Worm (Caenorhabditis elegans) whole organism, young adult: ENCODE measurements around the gene Y110A2AL.2.

Experiments
- B0035.1 ChIP-seq: sonication (generic microtip); optimal IDR thresholded peaks from 2 replicates; lab custom pipeline; 2016; ENCODE audit warnings: missing genetic modification characterization, mild to moderate bottlenecking, missing compliant biosample characterization, missing genotype, missing genetic modification reagents
- D2030.7 ChIP-seq: fragments of 200-800 bp; sonication (Bioruptor generic); IDR thresholded peaks from 2 replicates; pipeline ENCODE4 v1.3.6; 2022; ENCODE audit warnings: missing genetic modification reagents, missing genetic modification characterization, missing compliant biosample characterization
- F23B12.7 ChIP-seq: sonication (generic microtip); optimal IDR thresholded peaks from 2 replicates; lab custom pipeline; 2017; ENCODE audit warnings: missing genetic modification characterization, mild to moderate bottlenecking, missing compliant biosample characterization, antibody characterized with exemption, moderate library complexity; ENCODE audit not compliant: insufficient read depth
- F33H1.4 ChIP-seq: fragments of 200-800 bp; sonication (Bioruptor generic); IDR thresholded peaks from 2 replicates; pipeline ENCODE4 v1.3.6; 2022; ENCODE audit warnings: missing genetic modification reagents, missing genetic modification characterization, missing compliant biosample characterization
- F49E8.2 ChIP-seq: sonication (generic microtip); optimal IDR thresholded peaks from 3 replicates; lab custom pipeline; 2017; ENCODE audit warnings: missing genetic modification characterization, mild to moderate bottlenecking, missing compliant biosample characterization, antibody characterized with exemption, moderate library complexity; ENCODE audit not compliant: insufficient read depth
- F52B5.7 ChIP-seq: sonication (generic microtip); optimal IDR thresholded peaks from 2 replicates; lab custom pipeline; 2016; ENCODE audit warnings: mild to moderate bottlenecking, missing genetic modification characterization, missing compliant biosample characterization
- K12H6.12 ChIP-seq: fragments of 200-800 bp; sonication (Bioruptor generic); optimal IDR thresholded peaks from 2 replicates; lab custom pipeline; 2018; ENCODE audit warnings: mild to moderate bottlenecking, missing genetic modification characterization, missing compliant biosample characterization
- T07F8.4 ChIP-seq: sonication (generic microtip); optimal IDR thresholded peaks from 2 replicates; lab custom pipeline; 2016; ENCODE audit warnings: mild to moderate bottlenecking, missing genetic modification characterization, moderate library complexity, missing compliant biosample characterization
- Y53F4B.3 ChIP-seq: fragments of 200-800 bp; sonication (Bioruptor generic); IDR thresholded peaks from 2 replicates; pipeline ENCODE4 v1.3.6; 2022; ENCODE audit warnings: missing genetic modification reagents, missing genetic modification characterization, missing compliant biosample characterization
- Y95B8A.8 ChIP-seq: fragments of 200-800 bp; sonication (Bioruptor generic); IDR thresholded peaks from 2 replicates; pipeline ENCODE4 v1.3.6; 2022; ENCODE audit warnings: missing genetic modification reagents, missing genetic modification characterization, missing compliant biosample characterization
- ZK185.1 ChIP-seq: sonication (generic microtip); optimal IDR thresholded peaks from 2 replicates; lab custom pipeline; 2016; ENCODE audit warnings: mild to moderate bottlenecking, missing genetic modification characterization, missing compliant biosample characterization; ENCODE audit not compliant: poor library complexity, severe bottlenecking
- aptf-2 ChIP-seq: fragments of 200-800 bp; sonication (Bioruptor generic); conservative IDR thresholded peaks from 2 replicates; pipeline ENCODE4 v1.3.6; 2022; ENCODE audit warnings: missing genetic modification reagents, missing genetic modification characterization, missing compliant biosample characterization
- atf-7 ChIP-seq: sonication (generic microtip); optimal IDR thresholded peaks from 2 replicates; lab custom pipeline; 2017; ENCODE audit warnings: mild to moderate bottlenecking, missing genetic modification characterization, missing compliant biosample characterization
- bed-1 ChIP-seq: fragments of 200-800 bp; sonication (Bioruptor generic); IDR thresholded peaks from 2 replicates; pipeline ENCODE4 v1.3.6; 2022; ENCODE audit warnings: missing genetic modification reagents, missing genetic modification characterization, missing compliant biosample characterization
- cebp-1 ChIP-seq, 2 experiments: fragments of 200-800 bp in 1 of 2; sonication (Bioruptor generic) in 1 of 2; sonication (generic microtip) in 1 of 2; IDR thresholded peaks in 1 of 2; optimal IDR thresholded peaks in 1 of 2; 2 replicates each; pipeline versions ENCODE4 v1.3.6 to Lab custom; 2017 to 2022; ENCODE audit warnings: missing compliant biosample characterization in 2 of 2, missing genetic modification characterization in 2 of 2, mild to moderate bottlenecking in 1 of 2, missing genetic modification reagents in 1 of 2, moderate library complexity in 1 of 2
- ceh-91 ChIP-seq: fragments of 200-800 bp; sonication (Bioruptor generic); IDR thresholded peaks from 2 replicates; pipeline ENCODE4 v1.3.6; 2022; ENCODE audit warnings: missing genetic modification reagents, missing genetic modification characterization, missing compliant biosample characterization
- egl-44 ChIP-seq: fragments of 200-800 bp; sonication (Bioruptor generic); IDR thresholded peaks from 2 replicates; pipeline ENCODE4 v1.3.6; 2022; ENCODE audit warnings: missing genetic modification reagents, missing genetic modification characterization, missing compliant biosample characterization
- egrh-3 ChIP-seq: fragments of 200-800 bp; sonication (Bioruptor generic); IDR thresholded peaks from 2 replicates; pipeline ENCODE4 v1.3.6; 2022; ENCODE audit warnings: missing genetic modification reagents, missing genetic modification characterization, missing compliant biosample characterization
- ets-4 ChIP-seq: fragments of 200-800 bp; sonication (Bioruptor generic); optimal IDR thresholded peaks from 2 replicates; lab custom pipeline; 2018; ENCODE audit warnings: mild to moderate bottlenecking, missing genetic modification characterization, missing compliant biosample characterization
- gei-17 ChIP-seq: fragments of 200-800 bp; sonication (Bioruptor generic); optimal IDR thresholded peaks from 2 replicates; lab custom pipeline; 2018; ENCODE audit warnings: mild to moderate bottlenecking, missing genetic modification characterization, missing compliant biosample characterization
- hmg-1.2 ChIP-seq: fragments of 200-800 bp; sonication (Bioruptor generic); IDR thresholded peaks from 2 replicates; pipeline ENCODE4 v1.3.6; 2022; ENCODE audit warnings: missing genetic modification reagents, missing genetic modification characterization, missing compliant biosample characterization
- hsf-1 ChIP-seq: fragments of 200-800 bp; sonication (Bioruptor generic); IDR thresholded peaks from 2 replicates; pipeline ENCODE4 v1.3.6; 2022; ENCODE audit warnings: missing genetic modification reagents, missing genetic modification characterization, missing compliant biosample characterization
- lin-35 ChIP-seq, 3 experiments: fragments of 150-350 bp in 2 of 3; sonication (generic microtip) in 1 of 3; optimal IDR thresholded peaks; 2 replicates each; lab custom pipeline; 2014 to 2018; ENCODE audit warnings: missing biosample characterization in 3 of 3, missing genetic modification characterization in 3 of 3, missing genetic modification reagents in 3 of 3
- lin-54 ChIP-seq: fragments of 200-800 bp; sonication (Bioruptor generic); optimal IDR thresholded peaks from 2 replicates; lab custom pipeline; 2018; ENCODE audit warnings: mild to moderate bottlenecking, missing genetic modification characterization, missing compliant biosample characterization
- lsl-1 ChIP-seq: fragments of 200-800 bp; sonication (Bioruptor generic); optimal IDR thresholded peaks from 2 replicates; lab custom pipeline; 2018; ENCODE audit warnings: mild to moderate bottlenecking, missing genetic modification characterization, moderate library complexity, missing compliant biosample characterization
- lsy-27 ChIP-seq: sonication (generic microtip); optimal IDR thresholded peaks from 2 replicates; lab custom pipeline; 2017; ENCODE audit warnings: missing genetic modification characterization, mild to moderate bottlenecking, missing compliant biosample characterization, antibody characterized with exemption, missing genotype, borderline replicate concordance; ENCODE audit not compliant: insufficient read depth
- madf-6 ChIP-seq: fragments of 200-800 bp; sonication (Bioruptor generic); IDR thresholded peaks from 2 replicates; pipeline ENCODE4 v1.3.6; 2022; ENCODE audit warnings: missing genetic modification reagents, missing genetic modification characterization, missing compliant biosample characterization
- madf-8 ChIP-seq: fragments of 200-800 bp; sonication (Bioruptor generic); conservative IDR thresholded peaks from 2 replicates; pipeline ENCODE4 v1.3.6; 2022; ENCODE audit warnings: missing genetic modification reagents, missing genetic modification characterization, missing compliant biosample characterization
- mcd-1 ChIP-seq: fragments of 200-800 bp; sonication (Bioruptor generic); IDR thresholded peaks from 2 replicates; pipeline ENCODE4 v1.3.6; 2022; ENCODE audit warnings: missing genetic modification reagents, missing genetic modification characterization, missing compliant biosample characterization
- nhr-179 ChIP-seq: sonication (generic microtip); optimal IDR thresholded peaks from 2 replicates; lab custom pipeline; 2016; ENCODE audit warnings: mild to moderate bottlenecking, missing genetic modification characterization, missing compliant biosample characterization
- pha-4 ChIP-seq: fragments of 150-350 bp; sonication (generic microtip); optimal IDR thresholded peaks from 2 replicates; lab custom pipeline; 2014; ENCODE audit warnings: missing biosample characterization, missing genetic modification reagents, missing genetic modification characterization
- rcor-1 ChIP-seq: fragments of 200-800 bp; sonication (Bioruptor generic); IDR thresholded peaks from 2 replicates; pipeline ENCODE4 v1.3.6; 2022; ENCODE audit warnings: missing genetic modification reagents, missing genetic modification characterization, missing compliant biosample characterization
- snpc-1.1 ChIP-seq: sonication (generic microtip); optimal IDR thresholded peaks from 2 replicates; lab custom pipeline; 2017; ENCODE audit warnings: missing genetic modification characterization, mild to moderate bottlenecking, missing compliant biosample characterization, antibody characterized with exemption, moderate library complexity, missing genotype, missing genetic modification reagents; ENCODE audit not compliant: insufficient read depth
- snpc-1.3 ChIP-seq: sonication (generic microtip); optimal IDR thresholded peaks from 2 replicates; lab custom pipeline; 2017; ENCODE audit warnings: missing genetic modification characterization, mild to moderate bottlenecking, missing compliant biosample characterization, antibody characterized with exemption, moderate library complexity, missing genotype, missing genetic modification reagents; ENCODE audit not compliant: insufficient read depth
- tbp1 ChIP-seq: fragments of 200-800 bp; sonication (Bioruptor generic); optimal IDR thresholded peaks from 2 replicates; lab custom pipeline; 2018; ENCODE audit warnings: mild to moderate bottlenecking, missing genetic modification characterization, missing compliant biosample characterization
- unc-62 ChIP-seq: fragments of 150-350 bp; optimal IDR thresholded peaks from 2 replicates; lab custom pipeline; 2014; ENCODE audit warnings: missing biosample characterization, missing genetic modification reagents, missing genetic modification characterization
- ztf-22 ChIP-seq: fragments of 200-800 bp; sonication (Bioruptor generic); optimal IDR thresholded peaks from 2 replicates; lab custom pipeline; 2018; ENCODE audit warnings: mild to moderate bottlenecking, missing genetic modification characterization, moderate library complexity, missing compliant biosample characterization
- ztf-26 ChIP-seq: sonication (generic microtip); optimal IDR thresholded peaks from 2 replicates; lab custom pipeline; 2017; ENCODE audit warnings: missing genetic modification characterization, missing compliant biosample characterization
- ztf-3 ChIP-seq: fragments of 200-800 bp; sonication (Bioruptor generic); optimal IDR thresholded peaks from 2 replicates; lab custom pipeline; 2018; ENCODE audit warnings: mild to moderate bottlenecking, missing genetic modification characterization, missing compliant biosample characterization

The Y110A2AL.2 gene

ce11 chrII:2852493-2852892 lies 15.3 kb upstream of the Y110A2AL.2 start, which contains the start of gene ptc-3:
Gene ptc-3 (minus strand): TSS chrII:2852593.
- TF ChIP-seq tbp1 (GFP tag; lab: Kevin White, UChicago) (no peak), unc-62 (GFP tag; lab: Kevin White, UChicago) (no peak), madf-6 (GFP tag; lab: Robert Waterston, UW) (no peak), lsy-27 (tag; lab: Kevin White, UChicago) (no peak), lin-54 (no peak), F23B12.7 (no peak), egrh-3 (no peak), nhr-179 (tag; lab: Kevin White, UChicago) (no peak), ztf-3 (GFP tag; lab: Kevin White, UChicago) (no peak), K12H6.12 (tag; lab: Kevin White, UChicago) (no peak), ets-4 (GFP tag; lab: Kevin White, UChicago) (no peak), cebp-1 (GFP tag; IDR thresholded peaks at IDR 0.05; lab: Robert Waterston, UW) (no peak), cebp-1 (tag; optimal IDR thresholded peaks at IDR 0.05; lab: Kevin White, UChicago) (no peak), Y95B8A.8 (GFP tag; lab: Robert Waterston, UW) (no peak), rcor-1 (GFP tag; lab: Robert Waterston, UW) (no peak), ztf-26 (tag; lab: Kevin White, UChicago) (no peak), madf-8 (GFP tag; lab: Robert Waterston, UW) (no peak)
- TF ChIP-seq, all 124 proteins: peak for 0

- TF ChIP-seq madf-6 (GFP tag; lab: Robert Waterston, UW) (no peak), D2030.7 (GFP tag; lab: Robert Waterston, UW) (no peak), mcd-1 (GFP tag; lab: Robert Waterston, UW) (no peak), hsf-1 (GFP tag; lab: Robert Waterston, UW) (no peak), T07F8.4 (no peak), atf-7 (no peak), ceh-91 (no peak), F49E8.2 (tag; lab: Kevin White, UChicago) (no peak), F33H1.4 (no peak), B0035.1 (tag; lab: Kevin White, UChicago) (no peak)
Measured at ce11 chrII:2853767-2854166, 14.0 kb upstream of the Y110A2AL.2 start.

- TF ChIP-seq ZK185.1 (no peak), lsl-1 (GFP tag; lab: Kevin White, UChicago) (no peak), hmg-1.2 (peak; percentile 36; the same call in 1 of the 2 replicates), ztf-22 (no peak)
- TF ChIP-seq, all 124 proteins: peak for 1
Measured at ce11 chrII:2854794-2855193, 13.0 kb upstream of the Y110A2AL.2 start.

- TF ChIP-seq F52B5.7 (tag; lab: Kevin White, UChicago) (no peak), pha-4 (no peak), aptf-2 (GFP tag; lab: Robert Waterston, UW) (no peak), Y53F4B.3 (GFP tag; lab: Robert Waterston, UW) (no peak), snpc-1.3 (no peak), lsl-1 (GFP tag; lab: Kevin White, UChicago) (no peak), lin-35 (GFP tag; optimal IDR thresholded peaks at IDR 0.05; lab: Kevin White, UChicago) (no peak), snpc-1.1 (tag; lab: Kevin White, UChicago) (no peak), gei-17 (GFP tag; lab: Kevin White, UChicago) (no peak), bed-1 (no peak), egl-44 (GFP tag; lab: Robert Waterston, UW) (no peak)
Measured at ce11 chrII:2856114-2856513, 11.7 kb upstream of the Y110A2AL.2 start.
